Worm (Caenorhabditis elegans) whole organism, mixed stage, embryonic: ENCODE data around the gene dct-8.

Experiments
- bed-3 ChIP-seq: fragments of 200-800 bp; sonication (Bioruptor generic); optimal IDR thresholded peaks from 3 replicates; lab custom pipeline; 2018; ENCODE audit warnings: mild to moderate bottlenecking, missing genetic modification characterization, moderate library complexity, missing compliant biosample characterization
- ceh-43 ChIP-seq: fragments of 200-800 bp; sonication (Bioruptor generic); optimal IDR thresholded peaks from 2 replicates; lab custom pipeline; 2018; ENCODE audit warnings: mild to moderate bottlenecking, missing genetic modification characterization, moderate library complexity, missing compliant biosample characterization
- elt-3 ChIP-seq: fragments of 150-350 bp; optimal IDR thresholded peaks from 2 replicates; lab custom pipeline; 2014; ENCODE audit warnings: missing biosample characterization, missing genetic modification characterization
- lin-13 ChIP-seq: fragments of 150-350 bp; optimal IDR thresholded peaks from 2 replicates; lab custom pipeline; 2014; ENCODE audit warnings: missing biosample characterization, missing genetic modification characterization
- lsy-2 ChIP-seq: fragments of 150-350 bp; optimal IDR thresholded peaks from 2 replicates; lab custom pipeline; 2014; ENCODE audit warnings: missing biosample characterization, missing genetic modification characterization
- mab-5 ChIP-seq: fragments of 150-350 bp; optimal IDR thresholded peaks from 2 replicates; lab custom pipeline; 2014; ENCODE audit warnings: missing biosample characterization, missing genetic modification characterization
- mep-1 ChIP-seq: fragments of 150-350 bp; optimal IDR thresholded peaks from 2 replicates; lab custom pipeline; 2017; ENCODE audit warnings: missing biosample characterization, missing genetic modification reagents, missing genetic modification characterization, inconsistent platforms
- nhr-76 ChIP-seq: sonication (generic microtip); optimal IDR thresholded peaks from 2 replicates; lab custom pipeline; 2017; ENCODE audit warnings: missing biosample characterization, missing genetic modification characterization
- snpc-4 ChIP-seq: fragments of 150-350 bp; optimal IDR thresholded peaks from 2 replicates; lab custom pipeline; 2014; ENCODE audit warnings: missing biosample characterization, missing genetic modification characterization
- sptf-1 ChIP-seq: sonication (generic microtip); optimal IDR thresholded peaks from 2 replicates; lab custom pipeline; 2017; ENCODE audit warnings: mild to moderate bottlenecking, missing genetic modification characterization, moderate library complexity, missing compliant biosample characterization
- unc-120 ChIP-seq: sonication (generic microtip); optimal IDR thresholded peaks from 2 replicates; lab custom pipeline; 2017; ENCODE audit warnings: missing genetic modification characterization, missing compliant biosample characterization; ENCODE audit not compliant: poor library complexity, severe bottlenecking
- unc-39 ChIP-seq: fragments of 150-350 bp; optimal IDR thresholded peaks from 2 replicates; lab custom pipeline; 2014; ENCODE audit warnings: missing biosample characterization, missing genetic modification characterization

DNA sequence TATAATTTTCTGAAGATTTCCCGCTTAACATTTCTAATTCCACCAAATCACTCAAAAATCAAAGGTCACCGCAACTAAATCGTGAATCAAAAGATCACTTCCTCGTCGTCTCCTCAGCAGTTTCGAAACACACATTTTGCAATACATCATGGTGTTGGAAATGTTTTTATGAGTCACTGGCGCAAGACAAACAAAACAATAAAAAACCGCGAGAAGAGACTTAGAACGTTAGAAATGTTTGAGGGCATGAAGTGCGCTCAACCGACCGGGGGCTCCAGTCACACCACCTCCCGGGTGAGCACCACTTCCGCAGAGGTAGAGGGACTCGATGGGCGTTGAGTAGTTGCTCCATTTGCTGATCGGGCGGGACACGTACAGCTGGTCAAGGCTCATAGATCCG, 19.6 kb upstream of the dct-8 start:
- TF ChIP-seq unc-39 (tag; lab: Kevin White, UChicago): no peak
- no peak for TF ChIP-seq mep-1 (tag; lab: Kevin White, UChicago)
- no peak for TF ChIP-seq mab-5 (tag; lab: Kevin White, UChicago)
- no peak for TF ChIP-seq sptf-1 (tag; lab: Kevin White, UChicago)
- no peak for TF ChIP-seq bed-3 (GFP tag; lab: Kevin White, UChicago)
- no peak for TF ChIP-seq nhr-76 (tag; lab: Kevin White, UChicago)
- no peak for TF ChIP-seq unc-120 (tag; lab: Kevin White, UChicago)
- no peak for TF ChIP-seq lin-13 (tag; lab: Kevin White, UChicago)
- TF ChIP-seq snpc-4: no peak
- no peak for TF ChIP-seq lsy-2 (tag; lab: Kevin White, UChicago)
- TF ChIP-seq elt-3 (tag; lab: Kevin White, UChicago): no peak
- no peak for TF ChIP-seq ceh-43 (GFP tag; lab: Kevin White, UChicago)
